Fruit fly (Drosophila melanogaster): ENCODE data around the gene cl.
A peak's percentile ranks its signal among the peaks of the same experiment; 100 is the strongest.

cl gene

DNA sequence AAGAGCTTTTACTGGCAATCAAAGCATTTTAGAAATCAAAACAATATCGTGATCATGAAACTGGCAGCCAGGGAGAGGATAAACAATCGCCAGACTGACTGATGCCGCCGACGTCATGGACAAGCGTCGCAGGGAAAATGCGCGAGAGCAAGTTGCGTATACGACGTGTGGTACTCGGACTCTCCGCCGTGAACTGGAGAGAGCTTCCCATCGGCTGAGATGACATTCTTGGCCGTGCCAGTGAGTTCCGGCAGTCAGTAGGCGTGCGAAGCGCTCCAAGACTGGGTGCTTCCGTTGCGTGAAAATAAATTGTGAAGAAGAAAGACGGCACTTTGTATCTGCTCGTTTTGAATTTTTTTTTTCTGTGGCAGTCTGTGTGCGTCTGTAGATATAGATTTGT, 34.9 kb downstream of the cl start, which contains the start of gene GluRIIA:
GluRIIA (plus strand) TSS at position 255 of the 400 bp plus-strand sequence.
- TF ChIP-seq CG15710 (tag; optimal IDR thresholded peaks at IDR 0.05): no peak
- no peak for TF ChIP-seq gl (tag; optimal IDR thresholded peaks at IDR 0.05)
- no peak for TF ChIP-seq CG14655 (GFP tag; optimal IDR thresholded peaks at IDR 0.05)
- no peak for TF ChIP-seq CG8301 (tag; optimal IDR thresholded peaks at IDR 0.05)
- no peak for TF ChIP-seq D1 (tag; optimal IDR thresholded peaks at IDR 0.05)
- TF ChIP-seq CG32121 (GFP tag; IDR thresholded peaks at IDR 0.05): no peak
- no peak for TF ChIP-seq EcR (GFP tag; optimal IDR thresholded peaks at IDR 0.05)
- no peak for TF ChIP-seq CG8159 (tag; optimal IDR thresholded peaks at IDR 0.05)
- no peak for TF ChIP-seq CG9948 (tag; optimal IDR thresholded peaks at IDR 0.05)
- TF ChIP-seq fd96Ca (GFP tag; IDR thresholded peaks at IDR 0.05): no peak
- no peak for TF ChIP-seq Snoo (tag; optimal IDR thresholded peaks at IDR 0.05)
- TF ChIP-seq CG10348 (GFP tag; IDR thresholded peaks at IDR 0.05): no peak
- no peak for TF ChIP-seq CG4496 (GFP tag; IDR thresholded peaks at IDR 0.05)
- no peak for TF ChIP-seq CG17806 (tag; optimal IDR thresholded peaks at IDR 0.05)
- TF ChIP-seq rn (GFP tag; IDR thresholded peaks at IDR 0.05): no peak
- no peak for TF ChIP-seq Pif1A (GFP tag; optimal IDR thresholded peaks at IDR 0.05)

DNA sequence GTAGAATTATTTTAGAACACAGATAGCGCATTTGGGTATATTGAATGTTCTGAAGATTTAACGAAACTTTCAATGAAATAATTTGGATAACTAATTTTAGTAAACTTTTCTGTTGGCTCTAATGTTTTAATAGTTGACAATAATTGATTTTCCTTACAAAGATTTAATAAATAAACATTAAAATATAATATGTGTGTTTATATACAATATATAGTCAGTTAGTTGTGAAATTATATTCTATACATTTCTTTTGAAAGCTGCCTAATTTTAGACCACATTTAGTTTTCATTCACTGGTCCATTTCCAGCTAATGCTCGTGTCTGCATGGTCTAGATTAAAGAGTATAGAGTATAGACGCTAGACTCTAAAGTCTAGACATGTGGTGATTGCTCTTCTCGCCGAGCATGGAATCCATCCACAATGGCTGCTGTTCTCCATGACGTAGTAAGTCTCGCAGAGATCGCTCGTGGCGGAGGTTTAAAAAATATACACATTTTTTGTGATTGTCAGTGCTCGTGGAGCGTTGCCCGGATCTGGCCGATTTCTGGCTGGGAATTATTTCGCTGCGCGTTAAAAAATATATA, 39.0 kb downstream of the cl start, which contains the start of gene GluRIIB:
GluRIIB (plus strand) TSS at position 534 of the 584 bp plus-strand sequence.
- TF ChIP-seq Pif1A (GFP tag; optimal IDR thresholded peaks at IDR 0.05) (no peak), Snoo (tag; optimal IDR thresholded peaks at IDR 0.05) (no peak), CG8159 (tag; optimal IDR thresholded peaks at IDR 0.05) (no peak), Ets98B (GFP tag; IDR thresholded peaks at IDR 0.05) (no peak), CG32121 (GFP tag; IDR thresholded peaks at IDR 0.05) (no peak), CG14655 (GFP tag; optimal IDR thresholded peaks at IDR 0.05) (peak; percentile 20), CG15710 (tag; optimal IDR thresholded peaks at IDR 0.05) (no peak), EcR (GFP tag; optimal IDR thresholded peaks at IDR 0.05) (no peak)

DNA sequence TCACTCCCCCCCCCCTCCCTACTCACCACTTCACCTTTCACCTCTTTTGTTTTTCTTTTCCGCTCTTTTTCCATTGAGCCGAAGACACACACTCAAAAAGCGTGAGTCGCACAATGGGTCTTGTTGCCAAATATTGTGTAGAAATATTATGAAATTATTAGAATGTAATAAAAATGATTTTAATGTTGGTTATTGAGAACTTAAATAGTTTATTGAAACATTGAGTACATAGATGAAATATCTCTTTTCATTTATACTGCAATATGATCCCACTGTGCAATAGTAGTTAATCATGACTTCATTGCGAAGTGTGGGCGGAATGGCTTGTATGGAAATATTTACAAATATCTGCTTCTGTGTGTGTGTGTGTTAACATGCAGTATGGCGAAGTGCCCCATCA, 47.2 kb downstream of the cl start:
- TF ChIP-seq fd96Ca (GFP tag; IDR thresholded peaks at IDR 0.05) (peak; percentile 44; the same call in 1 of the 3 replicates), CG13204 (GFP tag; optimal IDR thresholded peaks at IDR 0.05) (no peak), CG15710 (tag; optimal IDR thresholded peaks at IDR 0.05) (peak; percentile 64), CG12605 (GFP tag; IDR thresholded peaks at IDR 0.05) (peak; percentile 81), CG9948 (tag; optimal IDR thresholded peaks at IDR 0.05) (peak; percentile 57), Ets98B (GFP tag; IDR thresholded peaks at IDR 0.05) (peak; percentile 84), D1 (tag; optimal IDR thresholded peaks at IDR 0.05) (no peak), CG34367 (tag; optimal IDR thresholded peaks at IDR 0.05) (peak; percentile 30), Snoo (tag; optimal IDR thresholded peaks at IDR 0.05) (no peak), CG8159 (tag; optimal IDR thresholded peaks at IDR 0.05) (peak; percentile 71), CG8301 (tag; optimal IDR thresholded peaks at IDR 0.05) (peak; percentile 63), Pif1B (GFP tag; optimal IDR thresholded peaks at IDR 0.05) (peak; percentile 0), CG17806 (tag; optimal IDR thresholded peaks at IDR 0.05) (peak; percentile 60), rn (GFP tag; IDR thresholded peaks at IDR 0.05) (peak; percentile 40; the same call in 1 of the 2 replicates), CG14655 (GFP tag; optimal IDR thresholded peaks at IDR 0.05) (peak; percentile 63), gl (tag; optimal IDR thresholded peaks at IDR 0.05) (no peak), CG4496 (GFP tag; IDR thresholded peaks at IDR 0.05) (peak; percentile 89), Pif1A (GFP tag; optimal IDR thresholded peaks at IDR 0.05) (peak; percentile 20), CG10348 (GFP tag; IDR thresholded peaks at IDR 0.05) (no peak), EcR (GFP tag; optimal IDR thresholded peaks at IDR 0.05) (no peak), CG32121 (GFP tag; IDR thresholded peaks at IDR 0.05) (peak; percentile 72; the same call in 1 of the 2 replicates)

- peak; percentile 62 for TF ChIP-seq CG8159 (tag; optimal IDR thresholded peaks at IDR 0.05)
- peak; percentile 48 for TF ChIP-seq CG14655 (GFP tag; optimal IDR thresholded peaks at IDR 0.05)
- peak; percentile 30 for TF ChIP-seq Pif1A (GFP tag; optimal IDR thresholded peaks at IDR 0.05)
- peak; percentile 57 for TF ChIP-seq CG15710 (tag; optimal IDR thresholded peaks at IDR 0.05)
- peak; percentile 49; the same call in 2 of the 3 replicates for TF ChIP-seq fd96Ca (GFP tag; IDR thresholded peaks at IDR 0.05)
- TF ChIP-seq Ets98B (GFP tag; IDR thresholded peaks at IDR 0.05): peak; percentile 43; the same call in 1 of the 2 replicates
- peak; percentile 26 for TF ChIP-seq Pif1B (GFP tag; optimal IDR thresholded peaks at IDR 0.05)
- TF ChIP-seq CG17806 (tag; optimal IDR thresholded peaks at IDR 0.05): no peak
- no peak for TF ChIP-seq CG4496 (GFP tag; IDR thresholded peaks at IDR 0.05)
Observed at dm6 chr2L:5569503-5569902, 49.6 kb downstream of the cl start.
